Fruit fly (Drosophila melanogaster) whole organism, wandering third instar larva: ENCODE results near the gene CG9628.

ENCODE experiments used
- Abd-B ChIP-seq: fragments of >200 bp; optimal IDR thresholded peaks from 2 replicates; lab custom pipeline; 2017; ENCODE audit warnings: missing biosample characterization, missing genetic modification characterization
- CG32264 ChIP-seq: fragments of 200-800 bp; sonication (Bioruptor generic); optimal IDR thresholded peaks from 2 replicates; lab custom pipeline; 2016; ENCODE audit warnings: missing biosample characterization, missing genetic modification characterization
- CG9705 ChIP-seq: fragments of 200-800 bp; sonication (Bioruptor generic); optimal IDR thresholded peaks from 2 replicates; lab custom pipeline; 2018; ENCODE audit warnings: missing biosample characterization, mild to moderate bottlenecking, missing genetic modification characterization
- CrebA ChIP-seq: fragments of 200-800 bp; sonication (Bioruptor generic); optimal IDR thresholded peaks from 2 replicates; lab custom pipeline; 2016; ENCODE audit warnings: missing biosample characterization, mild to moderate bottlenecking, missing genetic modification characterization, borderline replicate concordance
- Dfd ChIP-seq: fragments of >200 bp; optimal IDR thresholded peaks from 2 replicates; lab custom pipeline; 2017; ENCODE audit warnings: missing biosample characterization, missing genetic modification characterization
- Dif ChIP-seq: fragments of 200-275, 200-300 bp; sonication (Bioruptor generic); optimal IDR thresholded peaks from 2 replicates; lab custom pipeline; 2018; ENCODE audit warnings: missing biosample characterization, missing genetic modification characterization; ENCODE audit not compliant: partially characterized antibody
- GATAd ChIP-seq: sonication (Bioruptor generic); optimal IDR thresholded peaks from 2 replicates; lab custom pipeline; 2016; ENCODE audit warnings: missing biosample characterization, missing genetic modification characterization
- HLH106 ChIP-seq: fragments of 200-800 bp; optimal IDR thresholded peaks from 3 replicates; lab custom pipeline; 2019; ENCODE audit warnings: missing biosample characterization, mild to moderate bottlenecking, missing genetic modification characterization, moderate library complexity
- Hnf4 ChIP-seq: fragments of 200-800 bp; sonication (Bioruptor generic); optimal IDR thresholded peaks from 2 replicates; lab custom pipeline; 2016; ENCODE audit warnings: missing biosample characterization, mild to moderate bottlenecking, missing genetic modification characterization
- Hr78 ChIP-seq: fragments of >200 bp; optimal IDR thresholded peaks from 2 replicates; lab custom pipeline; 2017; ENCODE audit warnings: missing biosample characterization, missing genetic modification characterization
- Hr83 ChIP-seq: fragments of 200-300 bp; sonication (Bioruptor generic); optimal IDR thresholded peaks from 2 replicates; lab custom pipeline; 2016; ENCODE audit warnings: missing biosample characterization, mild to moderate bottlenecking, missing genetic modification characterization, moderate library complexity; ENCODE audit not compliant: poor library complexity, severe bottlenecking
- Jra ChIP-seq: sonication (Bioruptor generic); optimal IDR thresholded peaks from 2 replicates; lab custom pipeline; 2016; ENCODE audit warnings: missing biosample characterization, missing genetic modification characterization
- Mio ChIP-seq: sonication (Bioruptor generic); optimal IDR thresholded peaks from 2 replicates; lab custom pipeline; 2016; ENCODE audit warnings: missing biosample characterization, missing genetic modification characterization
- Myc ChIP-seq: fragments of >200 bp; optimal IDR thresholded peaks from 2 replicates; lab custom pipeline; 2017
- N ChIP-seq: fragments of >200 bp; optimal IDR thresholded peaks from 2 replicates; lab custom pipeline; 2018; ENCODE audit warnings: missing biosample characterization, missing external identifiers, missing genetic modification characterization
- OdsH ChIP-seq: fragments of 200-800 bp; sonication (Bioruptor generic); optimal IDR thresholded peaks from 2 replicates; lab custom pipeline; 2016; ENCODE audit warnings: missing biosample characterization, mild to moderate bottlenecking, missing genetic modification characterization
- Rel ChIP-seq, 2 experiments: fragments of 200-800 bp; sonication (Bioruptor generic) in 1 of 2; optimal IDR thresholded peaks; 2 replicates in 1 of 2; 3 replicates in 1 of 2; lab custom pipeline; 2016 to 2019; ENCODE audit warnings: mild to moderate bottlenecking in 2 of 2, missing biosample characterization in 2 of 2, missing genetic modification characterization in 2 of 2, moderate library complexity in 1 of 2
- Sp1 ChIP-seq: fragments of 200-800 bp; sonication (Bioruptor generic); optimal IDR thresholded peaks from 3 replicates; lab custom pipeline; 2019; ENCODE audit warnings: missing biosample characterization, mild to moderate bottlenecking, missing genetic modification characterization, moderate library complexity
- Vsx2 ChIP-seq: fragments of 200-300, 225-300 bp; sonication (Bioruptor generic); optimal IDR thresholded peaks from 2 replicates; lab custom pipeline; 2018; ENCODE audit warnings: missing biosample characterization, missing genetic modification characterization; ENCODE audit not compliant: partially characterized antibody
- br ChIP-seq: fragments of 200-800 bp; sonication (Bioruptor generic); optimal IDR thresholded peaks from 2 replicates; lab custom pipeline; 2016; ENCODE audit warnings: missing biosample characterization, missing genetic modification characterization
- brk ChIP-seq: fragments of 200-800 bp; sonication (Bioruptor generic); optimal IDR thresholded peaks from 2 replicates; lab custom pipeline; 2016; ENCODE audit warnings: missing biosample characterization, mild to moderate bottlenecking, missing genetic modification characterization
- dl ChIP-seq, 2 experiments: fragments of 175-275, 200-275 bp in 1 of 2; fragments of 200-275 bp in 1 of 2; sonication (Bioruptor generic); optimal IDR thresholded peaks; lab custom pipeline; 2018; ENCODE audit warnings: mild to moderate bottlenecking in 2 of 2, missing biosample characterization in 2 of 2, missing genetic modification characterization in 2 of 2, moderate library complexity in 2 of 2; ENCODE audit not compliant: partially characterized antibody in 2 of 2, insufficient read depth in 1 of 2
- dmrt93B ChIP-seq: fragments of 200-800 bp; sonication (Bioruptor generic); optimal IDR thresholded peaks from 2 replicates; lab custom pipeline; 2018; ENCODE audit warnings: missing biosample characterization, mild to moderate bottlenecking, missing genetic modification characterization
- dsf ChIP-seq: sonication (Bioruptor generic); optimal IDR thresholded peaks from 2 replicates; lab custom pipeline; 2016; ENCODE audit warnings: missing biosample characterization, missing genetic modification characterization, borderline replicate concordance
- ey ChIP-seq: fragments of 200-800 bp; sonication (Bioruptor generic); optimal IDR thresholded peaks from 2 replicates; lab custom pipeline; 2016; ENCODE audit warnings: missing biosample characterization, missing genetic modification characterization
- foxo ChIP-seq, 2 experiments: fragments of 200-800 bp; sonication (Bioruptor generic); optimal IDR thresholded peaks; 2 replicates in 1 of 2; 3 replicates in 1 of 2; lab custom pipeline; 2016 to 2017; ENCODE audit warnings: missing biosample characterization in 2 of 2, missing genetic modification characterization in 2 of 2
- fru ChIP-seq: fragments of 200-800 bp; sonication (Bioruptor generic); optimal IDR thresholded peaks from 3 replicates; lab custom pipeline; 2016; ENCODE audit warnings: missing biosample characterization, mild to moderate bottlenecking, missing genetic modification characterization
- h ChIP-seq: fragments of 200-800 bp; sonication (Bioruptor generic); optimal IDR thresholded peaks from 3 replicates; lab custom pipeline; 2016; ENCODE audit warnings: missing biosample characterization, mild to moderate bottlenecking, missing genetic modification characterization
- jim ChIP-seq: fragments of 175-275, 200-325 bp; sonication (Bioruptor generic); optimal IDR thresholded peaks from 2 replicates; lab custom pipeline; 2016; ENCODE audit warnings: missing biosample characterization, mild to moderate bottlenecking, missing genetic modification characterization
- lola ChIP-seq: fragments of >200 bp; optimal IDR thresholded peaks from 2 replicates; lab custom pipeline; 2017; ENCODE audit warnings: missing biosample characterization, missing genetic modification characterization
- pan ChIP-seq: fragments of >200 bp; optimal IDR thresholded peaks from 2 replicates; lab custom pipeline; 2017
- psq ChIP-seq: fragments of 200-800 bp; sonication (Bioruptor generic); optimal IDR thresholded peaks from 3 replicates; lab custom pipeline; 2017; ENCODE audit warnings: missing biosample characterization, mild to moderate bottlenecking, missing genetic modification characterization, moderate library complexity
- rgr ChIP-seq: fragments of 200-800 bp; sonication (Bioruptor generic); optimal IDR thresholded peaks from 3 replicates; lab custom pipeline; 2016; ENCODE audit warnings: missing biosample characterization, mild to moderate bottlenecking, missing genetic modification characterization
- sage ChIP-seq: fragments of 200-800 bp; sonication (Bioruptor generic); optimal IDR thresholded peaks from 2 replicates; lab custom pipeline; 2016; ENCODE audit warnings: missing biosample characterization, mild to moderate bottlenecking, missing genetic modification characterization
- sv ChIP-seq: fragments of 200-800 bp; sonication (Bioruptor generic); optimal IDR thresholded peaks from 3 replicates; lab custom pipeline; 2016; ENCODE audit warnings: missing biosample characterization, missing genetic modification characterization
- tai ChIP-seq: sonication (Bioruptor generic); optimal IDR thresholded peaks from 2 replicates; lab custom pipeline; 2016; ENCODE audit warnings: missing biosample characterization, missing genetic modification characterization
- usp ChIP-seq: fragments of >200 bp; optimal IDR thresholded peaks from 2 replicates; lab custom pipeline; 2017; ENCODE audit warnings: missing biosample characterization, missing genetic modification characterization
- woc ChIP-seq: sonication (Bioruptor generic); optimal IDR thresholded peaks from 2 replicates; lab custom pipeline; 2016; ENCODE audit warnings: missing biosample characterization, mild to moderate bottlenecking, missing genetic modification characterization

Gene CG9628

DNA sequence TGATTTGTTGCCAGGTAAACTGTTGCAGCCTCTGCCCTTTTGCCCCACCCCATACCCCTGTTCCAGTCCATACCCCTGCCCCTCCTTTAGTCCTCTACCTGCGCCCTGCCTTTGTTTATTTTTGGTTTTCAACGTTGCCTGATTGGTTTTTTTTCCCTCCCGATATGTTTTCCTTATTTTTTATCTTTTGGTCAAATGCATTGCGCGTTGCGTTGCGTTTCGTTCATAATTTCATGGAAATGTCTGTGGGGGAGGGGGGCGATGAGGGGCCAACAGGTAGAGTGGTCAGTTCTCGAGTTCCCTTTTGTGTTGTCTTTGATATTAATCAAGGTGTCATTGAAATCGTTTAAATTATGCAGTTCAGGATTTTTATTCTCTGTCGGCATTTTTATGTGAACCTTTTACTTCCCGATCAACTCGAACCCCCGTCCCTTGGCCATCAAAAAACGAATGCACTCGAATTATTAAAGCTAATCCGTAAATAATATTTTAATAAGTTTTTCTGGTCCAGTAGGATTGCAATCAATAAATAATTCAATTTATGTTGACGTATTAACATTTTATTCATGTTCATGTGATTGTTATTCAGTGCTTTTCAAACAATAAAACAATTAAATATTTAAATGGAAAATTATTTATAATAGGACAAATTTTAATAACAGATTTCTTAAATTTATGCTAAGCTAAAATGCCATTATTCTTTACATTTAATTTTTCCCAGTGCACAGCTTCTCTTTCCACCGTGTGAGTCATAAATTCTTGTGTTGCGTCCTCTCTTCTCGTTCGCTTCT is 12.4 kb downstream of the CG9628 start:
- TF ChIP-seq rgr (GFP tag; lab: Kevin White, UChicago): peak; percentile 80
- TF ChIP-seq sv: no peak
- peak; percentile 12 for TF ChIP-seq dsf (GFP tag; lab: Kevin White, UChicago)
- TF ChIP-seq fru: peak; percentile 79
- TF ChIP-seq Vsx2 (GFP tag; lab: Kevin White, UChicago): peak; percentile 30
- TF ChIP-seq dl (GFP tag; optimal IDR thresholded peaks at IDR 0.05; lab: Kevin White, UChicago; ENCODE audit: insufficient read depth in 1 of 2, partially characterized antibody in 2 of 2): no peak
- no peak for TF ChIP-seq Hr78 (GFP tag; lab: Kevin White, UChicago)
- TF ChIP-seq Dfd: no peak
- TF ChIP-seq N (GFP tag; lab: Kevin White, UChicago): no peak
- TF ChIP-seq ey (GFP tag; lab: Kevin White, UChicago): peak; percentile 71
- no peak for TF ChIP-seq Abd-B
- TF ChIP-seq Dif: peak; percentile 44
- peak; percentile 67 for TF ChIP-seq Jra (GFP tag; lab: Kevin White, UChicago)
- no peak for TF ChIP-seq pan (lab: Kevin White, UChicago)
- TF ChIP-seq HLH106 (tag; lab: Kevin White, UChicago): peak; percentile 93
- TF ChIP-seq Hnf4: peak; percentile 20
- TF ChIP-seq lola (GFP tag; lab: Kevin White, UChicago): no peak
- peak; percentile 46 for TF ChIP-seq woc
- TF ChIP-seq Rel (GFP tag; optimal IDR thresholded peaks at IDR 0.05; lab: Kevin White, UChicago): no peak
- TF ChIP-seq Rel (tag; optimal IDR thresholded peaks at IDR 0.05; lab: Kevin White, UChicago): peak; percentile 53
- TF ChIP-seq tai (GFP tag; lab: Kevin White, UChicago): peak; percentile 64
- no peak for TF ChIP-seq Hr83 (GFP tag; lab: Kevin White, UChicago)
- TF ChIP-seq CG32264 (GFP tag; lab: Kevin White, UChicago): no peak
- TF ChIP-seq brk (GFP tag; lab: Kevin White, UChicago): peak; percentile 70
- TF ChIP-seq br (GFP tag; lab: Kevin White, UChicago): peak; percentile 37
- TF ChIP-seq Myc (lab: Kevin White, UChicago): no peak
- no peak for TF ChIP-seq CrebA (GFP tag; lab: Kevin White, UChicago)
- TF ChIP-seq foxo (GFP tag; optimal IDR thresholded peaks at IDR 0.05; lab: Kevin White, UChicago): peak in 1 of 2 experiments; percentile 87
- peak; percentile 42 for TF ChIP-seq sage (GFP tag; lab: Kevin White, UChicago)
- peak; percentile 41 for TF ChIP-seq jim (GFP tag; lab: Kevin White, UChicago)
- no peak for TF ChIP-seq usp (GFP tag; lab: Kevin White, UChicago)
- no peak for TF ChIP-seq GATAd (GFP tag; lab: Kevin White, UChicago)
- TF ChIP-seq dmrt93B (GFP tag; lab: Kevin White, UChicago): peak; percentile 76
- TF ChIP-seq CG9705 (GFP tag; lab: Kevin White, UChicago): peak; percentile 54
- no peak for TF ChIP-seq Mio
- peak; percentile 88 for TF ChIP-seq h (GFP tag; lab: Kevin White, UChicago)
- peak; percentile 80 for TF ChIP-seq OdsH (GFP tag; lab: Kevin White, UChicago)
- TF ChIP-seq psq: peak; percentile 93
- peak; percentile 92 for TF ChIP-seq Sp1 (GFP tag; lab: Kevin White, UChicago)
- TF ChIP-seq, all 38 proteins: peak for 23

DNA sequence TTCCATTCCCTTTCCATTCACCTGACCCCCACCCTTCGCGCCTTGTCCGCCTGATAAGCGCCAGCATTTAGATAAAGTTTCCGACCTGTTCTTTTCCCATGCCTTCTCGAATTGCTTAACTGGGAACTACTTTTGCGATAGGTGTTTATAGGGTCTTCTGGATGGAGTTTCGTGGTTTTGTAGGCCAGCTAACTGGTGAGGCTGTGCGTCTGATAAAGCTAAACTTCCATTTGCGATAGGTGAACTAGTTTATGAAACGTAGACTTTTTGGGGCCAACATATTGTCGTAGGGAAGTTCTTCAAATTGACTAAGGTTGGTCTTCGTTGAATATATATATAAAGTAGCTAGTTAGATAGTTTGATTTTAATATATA is 13.0 kb downstream of the CG9628 start:
- TF ChIP-seq tai (GFP tag; lab: Kevin White, UChicago): no peak
- TF ChIP-seq br (GFP tag; lab: Kevin White, UChicago): no peak
- no peak for TF ChIP-seq N (GFP tag; lab: Kevin White, UChicago)
- no peak for TF ChIP-seq psq
- no peak for TF ChIP-seq Vsx2 (GFP tag; lab: Kevin White, UChicago)
- no peak for TF ChIP-seq CG32264 (GFP tag; lab: Kevin White, UChicago)
- no peak for TF ChIP-seq dsf (GFP tag; lab: Kevin White, UChicago)
- TF ChIP-seq sv: no peak
- TF ChIP-seq Jra (GFP tag; lab: Kevin White, UChicago): no peak
- TF ChIP-seq Abd-B: no peak
